Worm (Caenorhabditis elegans) whole organism, young adult: ENCODE measurements around the gene emre-1.

Experiments used
- ama-1 ChIP-seq, 3 experiments: fragments of 150-350 bp in 1 of 3; sonication (generic microtip) in 2 of 3; optimal IDR thresholded peaks; 2 replicates each; lab custom pipeline; 2014 to 2018; ENCODE audit warnings: missing biosample characterization in 2 of 3, missing genetic modification characterization in 2 of 3, missing genetic modification reagents in 2 of 3
- ets-4 ChIP-seq: fragments of 200-800 bp; sonication (Bioruptor generic); optimal IDR thresholded peaks from 2 replicates; lab custom pipeline; 2018; ENCODE audit warnings: mild to moderate bottlenecking, missing genetic modification characterization, missing compliant biosample characterization
- hlh-26 ChIP-seq: fragments of 200-800 bp; sonication (Bioruptor generic); conservative IDR thresholded peaks from 2 replicates; pipeline ENCODE4 v1.3.6; 2022; ENCODE audit warnings: missing genetic modification reagents, missing genetic modification characterization, missing compliant biosample characterization
- hmg-1.2 ChIP-seq: fragments of 200-800 bp; sonication (Bioruptor generic); IDR thresholded peaks from 2 replicates; pipeline ENCODE4 v1.3.6; 2022; ENCODE audit warnings: missing genetic modification reagents, missing genetic modification characterization, missing compliant biosample characterization
- lin-35 ChIP-seq, 3 experiments: fragments of 150-350 bp in 2 of 3; sonication (generic microtip) in 1 of 3; optimal IDR thresholded peaks; 2 replicates each; lab custom pipeline; 2014 to 2018; ENCODE audit warnings: missing biosample characterization in 3 of 3, missing genetic modification characterization in 3 of 3, missing genetic modification reagents in 3 of 3
- snpc-4 ChIP-seq, 5 experiments: fragments of 150-350 bp in 1 of 5; sonication (generic microtip) in 4 of 5; optimal IDR thresholded peaks; 2 replicates each; lab custom pipeline; 2014 to 2018; ENCODE audit warnings: missing genetic modification characterization in 5 of 5, missing biosample characterization in 3 of 5, antibody characterized with exemption in 2 of 5, mild to moderate bottlenecking in 2 of 5, missing compliant biosample characterization in 2 of 5, missing genotype in 2 of 5, moderate library complexity in 2 of 5, missing genetic modification reagents in 1 of 5
- sptf-2 ChIP-seq: fragments of 200-800 bp; sonication (Bioruptor generic); optimal IDR thresholded peaks from 2 replicates; lab custom pipeline; 2018; ENCODE audit warnings: mild to moderate bottlenecking, missing genetic modification characterization, missing compliant biosample characterization
- unc-62 ChIP-seq: fragments of 150-350 bp; optimal IDR thresholded peaks from 2 replicates; lab custom pipeline; 2014; ENCODE audit warnings: missing biosample characterization, missing genetic modification reagents, missing genetic modification characterization
- zim-3 ChIP-seq: sonication (generic microtip); optimal IDR thresholded peaks from 2 replicates; lab custom pipeline; 2017; ENCODE audit warnings: mild to moderate bottlenecking, missing genetic modification characterization, moderate library complexity, missing compliant biosample characterization

DNA sequence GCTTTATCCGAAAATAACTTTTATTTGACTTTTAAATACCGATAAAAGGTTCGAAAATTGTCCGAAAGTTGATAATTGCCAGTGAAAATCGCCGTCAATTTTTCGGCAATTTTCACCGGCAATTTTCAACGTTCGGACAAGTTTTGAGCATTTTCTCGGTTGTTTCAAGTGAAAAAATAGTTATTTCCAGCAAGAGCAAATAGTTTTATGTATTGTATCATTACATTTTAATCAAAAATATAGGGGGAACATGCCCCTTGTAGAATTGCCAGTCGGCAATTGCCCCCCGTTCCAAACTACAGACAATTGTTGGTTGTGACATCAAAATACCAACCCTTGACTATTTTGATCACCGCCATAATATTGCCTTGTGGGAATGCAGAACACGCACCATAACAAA is 17.0 kb upstream of the emre-1 start, which contains the start of gene rgs-10:
- TF ChIP-seq ets-4 (GFP tag; lab: Kevin White, UChicago) (no peak), zim-3 (no peak), hlh-26 (GFP tag; lab: Robert Waterston, UW) (no peak), ama-1 (optimal IDR thresholded peaks at IDR 0.05; lab: Kevin White, UChicago) (no peak), ama-1 (GFP tag; optimal IDR thresholded peaks at IDR 0.05; lab: Kevin White, UChicago) (no peak), unc-62 (no peak), sptf-2 (GFP tag; lab: Kevin White, UChicago) (no peak), snpc-4 (GFP tag; optimal IDR thresholded peaks at IDR 0.05; lab: Kevin White, UChicago) (no peak), snpc-4 (tag; optimal IDR thresholded peaks at IDR 0.05; lab: Kevin White, UChicago) (no peak), lin-35 (GFP tag; optimal IDR thresholded peaks at IDR 0.05; lab: Kevin White, UChicago) (no peak), hmg-1.2 (GFP tag; lab: Robert Waterston, UW) (no peak)
